Worm (Caenorhabditis elegans) whole organism, late embryonic: ENCODE measurements around the gene fbxb-54.

Experiments used
- C08G9.2 ChIP-seq: sonication (generic microtip); optimal IDR thresholded peaks from 2 replicates; lab custom pipeline; 2016; ENCODE audit warnings: mild to moderate bottlenecking, missing genetic modification characterization, moderate library complexity, missing compliant biosample characterization
- ceh-9 ChIP-seq: sonication (generic microtip); optimal IDR thresholded peaks from 2 replicates; lab custom pipeline; 2016; ENCODE audit warnings: mild to moderate bottlenecking, missing genetic modification characterization, inconsistent platforms, missing compliant biosample characterization
- fax-1 ChIP-seq: sonication (generic microtip); optimal IDR thresholded peaks from 2 replicates; lab custom pipeline; 2016; ENCODE audit warnings: missing genotype, missing genetic modification characterization, missing compliant biosample characterization
- hlh-8 ChIP-seq: sonication (generic microtip); optimal IDR thresholded peaks from 2 replicates; lab custom pipeline; 2016; ENCODE audit warnings: missing genotype, missing genetic modification characterization, missing compliant biosample characterization
- nfya-1 ChIP-seq: sonication (generic microtip); optimal IDR thresholded peaks from 2 replicates; lab custom pipeline; 2017; ENCODE audit warnings: missing genetic modification characterization, mild to moderate bottlenecking, missing compliant biosample characterization, antibody characterized with exemption, moderate library complexity
- nhr-232 ChIP-seq: sonication (generic microtip); optimal IDR thresholded peaks from 2 replicates; lab custom pipeline; 2016; ENCODE audit warnings: missing genetic modification characterization, missing compliant biosample characterization
- pha-4 ChIP-seq: fragments of 150-350 bp; optimal IDR thresholded peaks from 2 replicates; lab custom pipeline; 2018; ENCODE audit warnings: missing biosample characterization, missing genetic modification reagents, missing genetic modification characterization

ce11 chrII:1579886-1580285, 23.8 kb upstream of the fbxb-54 start, which contains the start of gene math-38:
- no peak for TF ChIP-seq pha-4 (tag; lab: Kevin White, UChicago)
- TF ChIP-seq nhr-232 (tag; lab: Kevin White, UChicago) = no peak
- TF ChIP-seq nfya-1 (tag; lab: Kevin White, UChicago) = no peak
- no peak for TF ChIP-seq hlh-8 (tag; lab: Kevin White, UChicago)
- no peak for TF ChIP-seq fax-1 (tag; lab: Kevin White, UChicago)
- TF ChIP-seq ceh-9 (tag; lab: Kevin White, UChicago) = no peak
- TF ChIP-seq C08G9.2 (tag; lab: Kevin White, UChicago) = no peak
